Fruit fly (Drosophila melanogaster): ENCODE measurements around the gene CG13040.

CG13040 gene

dm6 chr3L:16356171-16356765 is 29.7 kb upstream of the CG13040 start (continued):
- TF ChIP-seq CG10543 (GFP tag; optimal IDR thresholded peaks at IDR 0.05), result peak; percentile 11
- TF ChIP-seq Hand (GFP tag; optimal IDR thresholded peaks at IDR 0.05), result peak; percentile 4
- 0 out of 3 replicates have a peak, but pooled peaks have one; percentile 15 for TF ChIP-seq Dbx (GFP tag; IDR thresholded peaks at IDR 0.05)
- TF ChIP-seq rib (GFP tag; IDR thresholded peaks at IDR 0.05), result 0 out of 2 replicates have a peak, but pooled peaks have one; percentile 14
- peak in 1 of 2 experiments; percentile 49 for TF ChIP-seq Pdp1 (GFP tag; optimal IDR thresholded peaks at IDR 0.05)
- no peak for TF ChIP-seq dpn (GFP tag; optimal IDR thresholded peaks at IDR 0.05)
- TF ChIP-seq Fer1 (GFP tag; optimal IDR thresholded peaks at IDR 0.05), result peak; percentile 25
- TF ChIP-seq Med (GFP tag), result peak; percentile 51
- peak; percentile 93 for TF ChIP-seq CG34376 (GFP tag; optimal IDR thresholded peaks at IDR 0.05)
- TF ChIP-seq CG13296 (GFP tag; optimal IDR thresholded peaks at IDR 0.05), result peak; percentile 17
- peak; percentile 48 for TF ChIP-seq CG15514 (GFP tag; optimal IDR thresholded peaks at IDR 0.05)
- peak; percentile 41; the same call in 1 of the 3 replicates for TF ChIP-seq CG34224 (GFP tag; IDR thresholded peaks at IDR 0.05; ENCODE audit: partially characterized antibody)
- TF ChIP-seq mirr (GFP tag; optimal IDR thresholded peaks at IDR 0.05), result peak; percentile 97
- peak; percentile 50; the same call in 1 of the 2 replicates for TF ChIP-seq Atf6 (GFP tag; IDR thresholded peaks at IDR 0.05)
- TF ChIP-seq chinmo (GFP tag; IDR thresholded peaks at IDR 0.05; ENCODE audit: partially characterized antibody), result peak; percentile 83; the same call in 2 of the 4 replicates
- no peak for TF ChIP-seq onecut (GFP tag; IDR thresholded peaks at IDR 0.05)
- TF ChIP-seq GATAe (GFP tag; conservative IDR thresholded peaks at IDR 0.05), result 0 out of 2 replicates have a peak, but pooled peaks have one; percentile 15

- TF ChIP-seq vnd (GFP tag; IDR thresholded peaks at IDR 0.05; ENCODE audit: partially characterized antibody) (no peak), Pdp1 (GFP tag; optimal IDR thresholded peaks at IDR 0.05) (peak in 1 of 2 experiments; percentile 0), scrt (GFP tag; optimal IDR thresholded peaks at IDR 0.05) (no peak), Med (GFP tag) (peak; percentile 57), CG18599 (GFP tag; optimal IDR thresholded peaks at IDR 0.05) (no peak), Vsx1 (GFP tag; optimal IDR thresholded peaks at IDR 0.05) (no peak), lab (GFP tag; optimal IDR thresholded peaks at IDR 0.05) (no peak), lov (optimal IDR thresholded peaks at IDR 0.05) (no peak), lov (GFP tag; IDR thresholded peaks at IDR 0.05) (no peak), az2 (GFP tag; optimal IDR thresholded peaks at IDR 0.05) (no peak), CG12104 (GFP tag; optimal IDR thresholded peaks at IDR 0.05) (no peak)
Observed at dm6 chr3L:16354197-16354596, 27.6 kb upstream of the CG13040 start, which contains the start of gene Pdh. Gene Pdh (minus strand): TSS chr3L:16354297.

- TF ChIP-seq CG13287 (GFP tag; IDR thresholded peaks at IDR 0.05; ENCODE audit: partially characterized antibody), result peak; percentile 49; the same call in 1 of the 2 replicates
- TF ChIP-seq HmgZ (tag; optimal IDR thresholded peaks at IDR 0.05), result peak; percentile 63
- peak; percentile 69 for TF ChIP-seq gfzf (GFP tag; optimal IDR thresholded peaks at IDR 0.05)
- peak; percentile 32 for TF ChIP-seq CHES-1-like (GFP tag; optimal IDR thresholded peaks at IDR 0.05)
- peak; percentile 56 for TF ChIP-seq MESR4 (GFP tag; optimal IDR thresholded peaks at IDR 0.05)
- peak; percentile 38; the same call in 1 of the 4 replicates for TF ChIP-seq Dll (GFP tag; IDR thresholded peaks at IDR 0.05; ENCODE audit: partially characterized antibody)
- peak; percentile 73 for TF ChIP-seq zen (tag; optimal IDR thresholded peaks at IDR 0.05)
- peak; percentile 63 for TF ChIP-seq Med (GFP tag)
- TF ChIP-seq Sry-δ (GFP tag; optimal IDR thresholded peaks at IDR 0.05), result peak; percentile 16
- TF ChIP-seq Sin3A (optimal IDR thresholded peaks at IDR 0.05), result peak; percentile 69
- TF ChIP-seq CG15514 (GFP tag; optimal IDR thresholded peaks at IDR 0.05), result peak; percentile 36
- peak; percentile 75 for TF ChIP-seq pzg (GFP tag; optimal IDR thresholded peaks at IDR 0.05)
- TF ChIP-seq CG34422 (GFP tag; IDR thresholded peaks at IDR 0.05), result peak; percentile 49; the same call in 1 of the 3 replicates
- TF ChIP-seq Ssrp (tag; optimal IDR thresholded peaks at IDR 0.05), result no peak
- TF ChIP-seq CG3847 (GFP tag; IDR thresholded peaks at IDR 0.05), result peak; percentile 41; the same call in 1 of the 2 replicates
- TF ChIP-seq fd64A (GFP tag; optimal IDR thresholded peaks at IDR 0.05), result no peak
- TF ChIP-seq CG8388 (GFP tag; optimal IDR thresholded peaks at IDR 0.05), result no peak
- TF ChIP-seq Dp (GFP tag; optimal IDR thresholded peaks at IDR 0.05), result peak; percentile 45
- TF ChIP-seq bigmax (GFP tag; optimal IDR thresholded peaks at IDR 0.05), result peak; percentile 40
- peak; percentile 59 for TF ChIP-seq E2f2 (GFP tag; IDR thresholded peaks at IDR 0.05)
- TF ChIP-seq stwl (tag; optimal IDR thresholded peaks at IDR 0.05), result peak; percentile 75
Observed at dm6 chr3L:16351770-16352429, 25.3 kb upstream of the CG13040 start, which contains the start of the genes Golgin104 and Tcs3. Gene Golgin104 (minus strand): TSS chr3L:16351951. Gene Tcs3 (plus strand): TSS chr3L:16351991.
